Fruit fly (Drosophila melanogaster) whole organism, adult: ENCODE measurements around the gene Tsp68C.

Experiments used
- CG14711 ChIP-seq: fragments of 200-800 bp; sonication (Bioruptor generic); optimal IDR thresholded peaks from 2 replicates; lab custom pipeline; 2018; ENCODE audit warnings: missing biosample characterization, mild to moderate bottlenecking, missing genetic modification characterization, moderate library complexity
- CG33017 ChIP-seq: fragments of 200-800 bp; sonication (Bioruptor generic); optimal IDR thresholded peaks from 2 replicates; lab custom pipeline; 2018; ENCODE audit warnings: missing biosample characterization, mild to moderate bottlenecking, missing genetic modification characterization, moderate library complexity
- CG5204 ChIP-seq: fragments of 200-800 bp; sonication (Bioruptor generic); optimal IDR thresholded peaks from 2 replicates; lab custom pipeline; 2016; ENCODE audit warnings: missing biosample characterization, missing genetic modification characterization
- CG7101 ChIP-seq: fragments of 200-800 bp; sonication (Bioruptor generic); optimal IDR thresholded peaks from 2 replicates; lab custom pipeline; 2018; ENCODE audit warnings: missing biosample characterization, mild to moderate bottlenecking, missing genetic modification characterization, moderate library complexity
- Hr96 ChIP-seq: fragments of 200-800 bp; sonication (Bioruptor generic); optimal IDR thresholded peaks from 2 replicates; lab custom pipeline; 2016; ENCODE audit warnings: missing biosample characterization, missing genetic modification characterization
- Mnt ChIP-seq: fragments of 200-800 bp; sonication (Bioruptor generic); optimal IDR thresholded peaks from 2 replicates; lab custom pipeline; 2016; ENCODE audit warnings: missing biosample characterization, mild to moderate bottlenecking, missing genetic modification characterization
- cnc ChIP-seq, 2 experiments: fragments of >200 bp; optimal IDR thresholded peaks; 2 replicates each; lab custom pipeline; 2017
- kay ChIP-seq: fragments of 200-800 bp; sonication (Bioruptor generic); peaks from one replicate; lab custom pipeline; 2016; ENCODE audit warnings: missing biosample characterization, missing genetic modification characterization, borderline replicate concordance
- pad ChIP-seq: fragments of 200-800 bp; sonication (Bioruptor generic); optimal IDR thresholded peaks from 3 replicates; lab custom pipeline; 2017; ENCODE audit warnings: missing biosample characterization, missing genetic modification characterization, mild to moderate bottlenecking, moderate library complexity, missing genetic modification reagents
- tj ChIP-seq: fragments of 200-800 bp; sonication (Bioruptor generic); optimal IDR thresholded peaks from 3 replicates; lab custom pipeline; 2017; ENCODE audit warnings: missing biosample characterization, mild to moderate bottlenecking, missing genetic modification characterization, moderate library complexity

dm6 chr3L:13863365-13863775 is 19.9 kb downstream of the Tsp68C start:
- no peak for TF ChIP-seq Mnt (GFP tag; lab: Kevin White, UChicago)
- TF ChIP-seq Hr96 = no peak
- no peak for TF ChIP-seq kay (GFP tag; lab: Kevin White, UChicago)
- no peak for TF ChIP-seq pad (GFP tag; lab: Kevin White, UChicago)
- TF ChIP-seq tj = no peak
- TF ChIP-seq cnc (optimal IDR thresholded peaks at IDR 0.05; lab: Kevin White, UChicago) = no peak
- no peak for TF ChIP-seq CG33017 (tag; lab: Kevin White, UChicago)
- TF ChIP-seq CG5204 (GFP tag; lab: Kevin White, UChicago) = no peak
- no peak for TF ChIP-seq CG7101 (tag; lab: Kevin White, UChicago)
- TF ChIP-seq CG14711 (tag; lab: Kevin White, UChicago) = no peak
